Worm (Caenorhabditis elegans) whole organism, midembryonic: Measurements from ENCODE around the gene oac-48.

Experiments
- T22C8.4 ChIP-seq: fragments of 200-800 bp; sonication (Bioruptor generic); IDR thresholded peaks from 2 replicates; pipeline ENCODE4 v1.3.6; 2022; ENCODE audit warnings: missing genetic modification characterization, missing compliant biosample characterization
- ref-1 ChIP-seq: fragments of 200-800 bp; sonication (Bioruptor generic); conservative IDR thresholded peaks from 2 replicates; pipeline ENCODE4 v1.3.6; 2022; ENCODE audit warnings: missing genetic modification reagents, missing genetic modification characterization, missing compliant biosample characterization

DNA sequence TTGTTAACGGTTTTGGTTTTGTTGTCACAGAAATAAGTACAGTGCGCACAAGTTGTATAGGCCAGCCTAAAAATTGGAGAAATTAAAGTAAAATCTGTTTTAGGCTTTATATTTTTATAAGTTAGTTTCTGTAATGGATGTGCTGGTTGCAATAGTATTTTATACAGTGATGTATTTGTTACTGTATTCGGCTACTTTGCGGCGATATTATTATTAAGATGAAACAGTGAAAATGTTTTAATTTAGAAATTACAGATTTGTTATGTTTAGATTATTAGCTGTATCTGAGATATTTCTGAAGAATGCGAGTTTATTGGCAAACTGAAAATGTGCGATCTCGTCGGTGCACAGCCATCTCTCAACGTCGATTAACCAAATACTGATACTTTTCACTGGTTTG lies 26.0 kb upstream of the oac-48 start, which contains the start of gene ule-4:
- TF ChIP-seq ref-1 (GFP tag; lab: Robert Waterston, UW) (no peak), T22C8.4 (no peak)
